Worm (Caenorhabditis elegans): ENCODE results near the gene ZK418.10.

DNA sequence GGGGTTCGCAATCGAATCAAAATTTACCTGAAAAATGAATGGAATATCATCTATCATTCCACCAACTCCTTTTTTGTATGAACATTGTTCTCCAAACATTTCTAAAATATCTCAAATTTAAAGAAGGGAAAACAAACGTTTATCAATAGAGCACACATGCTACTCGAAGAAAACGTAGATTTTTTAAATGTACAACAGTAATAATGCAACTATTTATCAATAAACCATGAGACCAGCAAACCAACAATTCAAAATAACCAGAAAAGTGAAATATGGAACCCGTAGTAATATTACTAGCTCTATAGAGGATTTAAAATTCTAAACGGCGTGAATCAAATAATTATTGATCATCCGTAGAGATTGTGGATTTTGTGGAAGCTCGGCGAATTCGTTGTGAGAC lies 11.8 kb downstream of the ZK418.10 start, which contains the start of gene ZK418.6:
- TF ChIP-seq nhr-11 (tag; optimal IDR thresholded peaks at IDR 0.05), result no peak
- no peak for TF ChIP-seq nhr-237 (tag; optimal IDR thresholded peaks at IDR 0.05)
- TF ChIP-seq elt-3 (tag; optimal IDR thresholded peaks at IDR 0.05), result no peak
- TF ChIP-seq fos-1 (tag; optimal IDR thresholded peaks at IDR 0.05), result no peak

All from whole organism, L3 larva.